Worm (Caenorhabditis elegans): Measurements from ENCODE around the gene ZK177.12.

The ZK177.12 gene

DNA sequence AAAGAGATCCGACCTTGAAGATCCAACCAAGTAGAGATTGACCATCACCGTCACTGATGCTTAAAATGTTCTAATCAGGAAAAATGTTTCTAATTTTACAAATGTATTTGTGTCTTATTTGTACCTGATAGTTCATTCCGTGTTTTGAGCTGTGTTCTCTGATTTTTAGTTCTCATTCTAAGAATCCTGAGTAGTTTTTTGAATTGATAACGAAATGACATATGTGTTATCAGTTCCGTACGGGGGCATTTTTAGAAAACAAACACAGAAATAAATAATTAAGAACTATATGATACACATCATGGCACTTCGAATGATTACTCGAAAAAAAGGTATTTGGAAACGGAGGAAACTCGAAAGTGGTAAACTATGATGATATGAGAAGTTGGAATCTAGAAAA, 34.0 kb downstream of the ZK177.12 start:
- TF ChIP-seq gmeb-1 (tag; optimal IDR thresholded peaks at IDR 0.05) (no peak), lin-39 (tag; optimal IDR thresholded peaks at IDR 0.05) (no peak), nhr-23 (tag; optimal IDR thresholded peaks at IDR 0.05) (no peak), snpc-4 (tag; optimal IDR thresholded peaks at IDR 0.05) (no peak), egl-27 (tag; optimal IDR thresholded peaks at IDR 0.05) (no peak)

DNA sequence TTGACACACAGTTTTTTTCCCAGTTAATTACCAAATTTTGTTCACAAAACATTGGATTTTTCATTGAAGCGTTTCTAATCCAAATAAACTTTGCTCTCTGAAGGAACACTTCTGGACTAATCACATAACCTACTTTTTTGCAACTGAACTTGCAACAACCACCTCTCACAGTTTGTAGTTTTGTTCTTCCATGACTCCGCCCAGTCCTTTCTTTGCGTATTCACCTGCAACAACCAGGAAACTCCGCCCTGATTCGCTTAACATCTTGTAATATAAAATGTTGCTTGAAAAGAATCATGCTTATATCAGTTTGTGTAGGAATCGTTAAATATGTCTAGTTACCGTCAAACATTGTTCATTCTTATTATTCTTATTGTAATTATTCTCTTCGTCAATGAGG, 34.9 kb downstream of the ZK177.12 start, which contains the start of gene ins-11:
Gene ins-11, plus strand, starts transcription at position 301 of the 400 bp plus-strand sequence.
- TF ChIP-seq mab-5 (tag; optimal IDR thresholded peaks at IDR 0.05): no peak
- no peak for TF ChIP-seq nhr-6 (tag; optimal IDR thresholded peaks at IDR 0.05)
- TF ChIP-seq ztf-11 (tag; optimal IDR thresholded peaks at IDR 0.05): no peak
- TF ChIP-seq zag-1 (tag; optimal IDR thresholded peaks at IDR 0.05): no peak
- no peak for TF ChIP-seq lin-13 (GFP tag; optimal IDR thresholded peaks at IDR 0.05)
- TF ChIP-seq nhr-77 (tag; optimal IDR thresholded peaks at IDR 0.05): no peak
- no peak for TF ChIP-seq unc-62 (GFP tag; optimal IDR thresholded peaks at IDR 0.05)
- no peak for TF ChIP-seq fos-1 (tag; optimal IDR thresholded peaks at IDR 0.05)
- no peak for TF ChIP-seq ztf-1 (GFP tag; conservative IDR thresholded peaks at IDR 0.05)
- no peak for TF ChIP-seq ceh-82 (tag; optimal IDR thresholded peaks at IDR 0.05)
- TF ChIP-seq sma-3 (GFP tag; optimal IDR thresholded peaks at IDR 0.05): no peak
- TF ChIP-seq nhr-237 (tag; optimal IDR thresholded peaks at IDR 0.05): no peak
- no peak for TF ChIP-seq nhr-23 (tag; optimal IDR thresholded peaks at IDR 0.05)

DNA sequence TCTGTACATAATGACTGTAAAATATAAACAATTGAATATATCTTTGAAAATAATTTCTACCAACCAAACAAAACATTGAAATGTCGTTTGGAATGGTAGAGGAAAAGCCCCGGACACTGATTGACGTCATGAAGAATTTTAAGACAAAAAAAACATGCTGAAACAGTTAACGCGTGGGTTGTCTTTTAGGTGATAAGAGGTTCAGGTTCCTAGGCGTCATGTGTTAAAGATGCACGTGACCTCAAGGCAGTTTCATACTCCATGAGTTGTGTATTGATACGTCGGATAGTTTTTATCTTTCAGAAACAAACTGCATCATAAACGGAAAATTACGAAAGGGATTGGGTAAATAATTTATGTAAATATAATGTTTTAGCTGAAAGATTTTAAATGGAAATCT, 35.6 kb downstream of the ZK177.12 start:
- TF ChIP-seq snpc-4 (tag; optimal IDR thresholded peaks at IDR 0.05) (no peak), ztf-1 (GFP tag; conservative IDR thresholded peaks at IDR 0.05) (no peak), C34F6.9 (tag; optimal IDR thresholded peaks at IDR 0.05) (no peak), blmp-1 (tag; optimal IDR thresholded peaks at IDR 0.05; ENCODE audit: insufficient read depth) (no peak), skn-1 (tag; optimal IDR thresholded peaks at IDR 0.05) (no peak), nhr-237 (tag; optimal IDR thresholded peaks at IDR 0.05) (no peak), sma-3 (GFP tag; optimal IDR thresholded peaks at IDR 0.05) (no peak), sem-4 (tag; optimal IDR thresholded peaks at IDR 0.05) (no peak), sma-9 (GFP tag; optimal IDR thresholded peaks at IDR 0.05) (peak; percentile 60), sma-9 (tag; optimal IDR thresholded peaks at IDR 0.05) (no peak), crh-2 (tag; optimal IDR thresholded peaks at IDR 0.05) (peak; percentile 14), gmeb-1 (tag; optimal IDR thresholded peaks at IDR 0.05) (peak; percentile 38), peb-1 (tag; optimal IDR thresholded peaks at IDR 0.05) (no peak), lsy-2 (tag; optimal IDR thresholded peaks at IDR 0.05) (no peak), Y55F3AM.14 (GFP tag; optimal IDR thresholded peaks at IDR 0.05) (no peak), nhr-77 (tag; optimal IDR thresholded peaks at IDR 0.05) (no peak)

DNA sequence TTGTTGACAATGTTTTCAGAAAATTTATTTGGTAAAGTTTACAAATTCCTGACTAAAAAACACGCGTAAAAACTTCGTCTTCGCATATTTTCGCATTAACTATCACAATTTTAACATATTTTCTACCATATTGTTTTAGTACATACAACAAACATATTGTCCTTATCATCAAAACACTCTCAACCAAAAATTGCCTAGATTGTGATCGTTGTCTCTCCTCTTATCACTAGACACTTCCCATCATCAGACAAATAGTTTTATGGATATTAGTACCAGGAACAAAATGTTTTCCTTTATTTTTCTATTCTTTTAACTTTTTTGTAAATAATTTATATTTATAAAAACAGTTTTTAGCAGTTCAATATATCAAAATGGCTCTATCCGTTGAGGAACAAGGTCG, 39.9 kb downstream of the ZK177.12 start, which contains the start of gene C17C3.3:
Gene C17C3.3, plus strand, starts transcription at position 346 of the 400 bp plus-strand sequence.
- TF ChIP-seq ceh-16 (tag; optimal IDR thresholded peaks at IDR 0.05) (no peak), fos-1 (tag; optimal IDR thresholded peaks at IDR 0.05) (peak; percentile 19), R02D3.7 (tag; optimal IDR thresholded peaks at IDR 0.05) (no peak), skn-1 (tag; optimal IDR thresholded peaks at IDR 0.05) (peak; percentile 6), sma-9 (GFP tag; optimal IDR thresholded peaks at IDR 0.05) (peak; percentile 17), sma-9 (tag; optimal IDR thresholded peaks at IDR 0.05) (no peak), zag-1 (tag; optimal IDR thresholded peaks at IDR 0.05) (no peak), crh-2 (tag; optimal IDR thresholded peaks at IDR 0.05) (no peak)

DNA sequence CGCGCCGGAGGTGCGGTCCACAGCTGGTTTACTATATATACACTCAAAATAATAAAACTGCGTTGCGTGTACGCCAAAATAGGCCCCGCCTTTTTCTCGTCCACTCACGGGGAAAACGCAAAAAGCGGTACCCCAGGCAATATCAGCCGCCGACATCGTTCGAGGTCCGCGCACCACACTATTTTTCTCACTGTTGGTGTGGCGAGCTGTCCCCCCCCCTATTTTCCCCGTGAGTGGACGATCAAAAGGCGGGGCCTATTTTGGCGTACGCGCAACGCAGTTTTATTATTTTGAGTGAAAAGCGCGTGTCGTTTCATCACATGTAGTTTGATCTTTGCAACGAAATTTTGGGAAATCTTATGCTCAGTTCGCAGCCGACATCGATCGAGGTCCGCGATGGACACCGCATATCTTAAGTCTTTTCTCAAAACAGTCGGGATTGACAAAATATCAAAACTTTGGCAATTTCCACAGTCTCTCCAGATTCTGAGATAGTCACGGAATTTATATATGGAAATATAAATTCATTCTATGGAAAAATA, 43.6 kb downstream of the ZK177.12 start:
- no peak for TF ChIP-seq sma-3 (GFP tag; optimal IDR thresholded peaks at IDR 0.05)
- no peak for TF ChIP-seq dmd-4 (tag; optimal IDR thresholded peaks at IDR 0.05)
- no peak for TF ChIP-seq ztf-4 (tag; optimal IDR thresholded peaks at IDR 0.05)

DNA sequence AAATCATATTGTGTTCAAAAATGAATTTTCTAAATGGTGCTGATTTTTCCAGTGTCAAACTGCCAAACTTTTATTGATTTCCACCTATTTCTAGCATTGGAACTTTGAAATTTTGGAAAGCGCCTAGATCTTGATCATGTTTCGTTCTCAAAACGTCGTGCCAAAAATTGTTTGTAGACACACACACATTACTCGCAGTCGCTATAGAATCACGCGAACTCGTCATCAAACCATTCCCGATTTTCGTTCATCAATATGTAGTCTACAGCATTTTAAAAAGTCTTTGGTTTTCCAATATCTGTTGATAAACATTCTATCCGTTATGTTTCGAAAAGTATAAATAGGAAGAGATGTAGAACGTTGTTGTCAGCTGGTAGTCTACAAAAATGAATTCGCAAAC, 48.8 kb downstream of the ZK177.12 start, which contains the start of the genes C17C3.1 and C17C3.15:
Gene C17C3.1, plus strand, starts transcription at position 301 of the 400 bp plus-strand sequence.
Gene C17C3.15, plus strand, starts transcription at position 383 of the 400 bp plus-strand sequence.
- TF ChIP-seq dmd-4 (tag; optimal IDR thresholded peaks at IDR 0.05): no peak
- no peak for TF ChIP-seq nhr-237 (tag; optimal IDR thresholded peaks at IDR 0.05)
- no peak for TF ChIP-seq elt-3 (tag; optimal IDR thresholded peaks at IDR 0.05)
- TF ChIP-seq sma-9 (GFP tag; optimal IDR thresholded peaks at IDR 0.05): peak; percentile 5
- no peak for TF ChIP-seq sma-9 (tag; optimal IDR thresholded peaks at IDR 0.05)

All from whole organism, L2 larva.